Worm (Caenorhabditis elegans): Measurements from ENCODE around the gene C06A8.8.
A peak's percentile ranks its signal among the peaks of the same experiment; 100 is the strongest.

The C06A8.8 gene

ce11 chrII:7795299-7795698 is 23.5 kb upstream of the C06A8.8 start:
- TF ChIP-seq eor-1 (tag; optimal IDR thresholded peaks at IDR 0.05), result no peak
- peak; percentile 43 for TF ChIP-seq fkh-10 (GFP tag; optimal IDR thresholded peaks at IDR 0.05)
- TF ChIP-seq ztf-11 (tag; optimal IDR thresholded peaks at IDR 0.05), result no peak
- TF ChIP-seq nhr-237 (tag; optimal IDR thresholded peaks at IDR 0.05), result no peak

- no peak for TF ChIP-seq R02D3.7 (tag; optimal IDR thresholded peaks at IDR 0.05)
- TF ChIP-seq zag-1 (tag; optimal IDR thresholded peaks at IDR 0.05), result no peak
- TF ChIP-seq elt-1 (tag; optimal IDR thresholded peaks at IDR 0.05), result peak; percentile 32
Measured at ce11 chrII:7794222-7794621, 22.4 kb upstream of the C06A8.8 start, which contains the start of gene glr-4. TSS of gene glr-4 (minus strand) at chrII:7794322.

- TF ChIP-seq nhr-25 (tag; optimal IDR thresholded peaks at IDR 0.05) (peak; percentile 25), unc-62 (GFP tag; optimal IDR thresholded peaks at IDR 0.05) (no peak), ceh-16 (tag; optimal IDR thresholded peaks at IDR 0.05) (no peak), jun-1 (tag; optimal IDR thresholded peaks at IDR 0.05) (no peak), egl-27 (tag; optimal IDR thresholded peaks at IDR 0.05) (no peak)
Measured at ce11 chrII:7792514-7792913, 20.7 kb upstream of the C06A8.8 start.

- TF ChIP-seq zag-1 (tag; optimal IDR thresholded peaks at IDR 0.05), result no peak
- no peak for TF ChIP-seq unc-39 (tag; optimal IDR thresholded peaks at IDR 0.05)
- TF ChIP-seq ceh-28 (tag; optimal IDR thresholded peaks at IDR 0.05), result peak; percentile 20
- peak; percentile 41 for TF ChIP-seq pha-4 (tag; optimal IDR thresholded peaks at IDR 0.05)
- TF ChIP-seq nhr-25 (tag; optimal IDR thresholded peaks at IDR 0.05), result no peak
- TF ChIP-seq R02D3.7 (tag; optimal IDR thresholded peaks at IDR 0.05), result peak; percentile 18
- no peak for TF ChIP-seq elt-3 (tag; optimal IDR thresholded peaks at IDR 0.05)
- peak; percentile 10 for TF ChIP-seq nhr-43 (tag; optimal IDR thresholded peaks at IDR 0.05; ENCODE audit: poor library complexity, severe bottlenecking)
- no peak for TF ChIP-seq aly-2 (tag; optimal IDR thresholded peaks at IDR 0.05)
- no peak for TF ChIP-seq egl-5 (tag; optimal IDR thresholded peaks at IDR 0.05)
- peak; percentile 6 for TF ChIP-seq ceh-82 (tag; optimal IDR thresholded peaks at IDR 0.05)
- TF ChIP-seq nhr-23 (tag; optimal IDR thresholded peaks at IDR 0.05), result peak; percentile 67
- TF ChIP-seq nhr-67 (tag; optimal IDR thresholded peaks at IDR 0.05), result no peak
- TF ChIP-seq fos-1 (tag; optimal IDR thresholded peaks at IDR 0.05), result no peak
Measured at ce11 chrII:7791408-7792050, 19.7 kb upstream of the C06A8.8 start.

ce11 chrII:7790324-7790898 is 18.6 kb upstream of the C06A8.8 start, which contains the start of gene srlf-1:
TSS of gene srlf-1 (plus strand) at chrII:7790591.
- TF ChIP-seq elt-3 (tag; optimal IDR thresholded peaks at IDR 0.05) (peak in 1 of 3 experiments; percentile 50), nhr-23 (tag; optimal IDR thresholded peaks at IDR 0.05) (peak; percentile 60), lin-39 (tag; optimal IDR thresholded peaks at IDR 0.05) (no peak), ama-1 (optimal IDR thresholded peaks at IDR 0.05) (peak; percentile 79), nhr-67 (tag; optimal IDR thresholded peaks at IDR 0.05) (no peak), zag-1 (tag; optimal IDR thresholded peaks at IDR 0.05) (no peak), nhr-25 (tag; optimal IDR thresholded peaks at IDR 0.05) (peak; percentile 74), unc-39 (tag; optimal IDR thresholded peaks at IDR 0.05) (no peak), fkh-2 (tag; optimal IDR thresholded peaks at IDR 0.05) (no peak), nhr-237 (tag; optimal IDR thresholded peaks at IDR 0.05) (no peak), ceh-28 (tag; optimal IDR thresholded peaks at IDR 0.05) (no peak)

ce11 chrII:7789605-7790004 is 17.8 kb upstream of the C06A8.8 start:
- TF ChIP-seq ceh-82 (tag; optimal IDR thresholded peaks at IDR 0.05), result no peak
- TF ChIP-seq ceh-28 (tag; optimal IDR thresholded peaks at IDR 0.05), result peak; percentile 17
- peak; percentile 58 for TF ChIP-seq nhr-23 (tag; optimal IDR thresholded peaks at IDR 0.05)
- TF ChIP-seq hmg-11 (tag; optimal IDR thresholded peaks at IDR 0.05), result no peak
- TF ChIP-seq nhr-25 (tag; optimal IDR thresholded peaks at IDR 0.05), result peak; percentile 60
- no peak for TF ChIP-seq nhr-76 (tag; optimal IDR thresholded peaks at IDR 0.05)
- TF ChIP-seq daf-12 (tag; optimal IDR thresholded peaks at IDR 0.05), result no peak
- no peak for TF ChIP-seq R02D3.7 (tag; optimal IDR thresholded peaks at IDR 0.05)
- peak; percentile 59 for TF ChIP-seq elt-1 (tag; optimal IDR thresholded peaks at IDR 0.05)
- TF ChIP-seq ama-1 (optimal IDR thresholded peaks at IDR 0.05), result no peak
- no peak for TF ChIP-seq aly-2 (tag; optimal IDR thresholded peaks at IDR 0.05)
- no peak for TF ChIP-seq eor-1 (tag; optimal IDR thresholded peaks at IDR 0.05)
- no peak for TF ChIP-seq ztf-4 (tag; optimal IDR thresholded peaks at IDR 0.05)
- TF ChIP-seq jun-1 (tag; optimal IDR thresholded peaks at IDR 0.05), result no peak
- no peak for TF ChIP-seq elt-2 (tag; optimal IDR thresholded peaks at IDR 0.05)

Measured in whole organism, L3 larva.